Fruit fly (Drosophila melanogaster) whole organism, embryonic: ENCODE data around the gene CG5080.

ENCODE experiments used
- CG10267 ChIP-seq: fragments of 200-800 bp; sonication (Bioruptor generic); optimal IDR thresholded peaks from 2 replicates; lab custom pipeline; 2018; ENCODE audit warnings: missing biosample characterization, mild to moderate bottlenecking, missing genetic modification characterization, moderate library complexity
- CG12942 ChIP-seq: fragments of 200-800 bp; sonication (Bioruptor generic); optimal IDR thresholded peaks from 3 replicates; lab custom pipeline; 2016; ENCODE audit warnings: missing biosample characterization, missing genetic modification characterization
- CG14860 ChIP-seq: fragments of 200-800 bp; sonication (Bioruptor generic); IDR thresholded peaks from 3 replicates; pipeline ENCODE4 v1.3.6; 2022; ENCODE audit warnings: missing biosample characterization, missing genetic modification characterization; ENCODE audit not compliant: partially characterized antibody
- CG15514 ChIP-seq: fragments of 200-800 bp; sonication (Bioruptor generic); optimal IDR thresholded peaks from 3 replicates; lab custom pipeline; 2017; ENCODE audit warnings: missing biosample characterization, missing genetic modification characterization, mild to moderate bottlenecking, moderate library complexity, missing genetic modification reagents
- CG16813 ChIP-seq: fragments of 200-800 bp; sonication (Bioruptor generic); IDR thresholded peaks from 3 replicates; pipeline ENCODE4 v1.3.6; 2022; ENCODE audit warnings: missing biosample characterization, missing genetic modification characterization; ENCODE audit not compliant: partially characterized antibody
- CG2116 ChIP-seq: fragments of 200-800 bp; sonication (Bioruptor generic); optimal IDR thresholded peaks from 3 replicates; lab custom pipeline; 2018; ENCODE audit warnings: missing biosample characterization, mild to moderate bottlenecking, missing genetic modification characterization
- CG2889 ChIP-seq: fragments of 200-800 bp; sonication (Bioruptor generic); IDR thresholded peaks from 3 replicates; pipeline ENCODE4 v1.3.6; 2022; ENCODE audit warnings: missing biosample characterization, missing genetic modification characterization
- CG31365 ChIP-seq: fragments of 200-800 bp; sonication (Bioruptor generic); optimal IDR thresholded peaks from 2 replicates; lab custom pipeline; 2018; ENCODE audit warnings: missing biosample characterization, mild to moderate bottlenecking, missing genetic modification characterization
- CG33213 ChIP-seq: fragments of 200-800 bp; sonication (Bioruptor generic); optimal IDR thresholded peaks from 3 replicates; lab custom pipeline; 2016; ENCODE audit warnings: missing biosample characterization, missing genetic modification characterization
- CG34376 ChIP-seq: fragments of 200-800 bp; sonication (Bioruptor generic); optimal IDR thresholded peaks from 2 replicates; lab custom pipeline; 2018; ENCODE audit warnings: missing biosample characterization, mild to moderate bottlenecking, missing genetic modification characterization
- CG34422 ChIP-seq: fragments of 200-800 bp; sonication (Bioruptor generic); IDR thresholded peaks from 3 replicates; pipeline ENCODE4 v1.3.6; 2022; ENCODE audit warnings: missing biosample characterization, missing genetic modification characterization
- CG3847 ChIP-seq: fragments of 200-800 bp; sonication (Bioruptor generic); IDR thresholded peaks from 2 replicates; pipeline ENCODE4 v1.3.6; 2022; ENCODE audit warnings: missing biosample characterization, missing genetic modification characterization
- CG4820 ChIP-seq: fragments of 200-800 bp; sonication (Bioruptor generic); optimal IDR thresholded peaks from 3 replicates; lab custom pipeline; 2016; ENCODE audit warnings: missing biosample characterization, missing genetic modification characterization
- CG6175 ChIP-seq: fragments of 200-800 bp; sonication (Bioruptor generic); IDR thresholded peaks from 3 replicates; pipeline ENCODE4 v1.3.6; 2022; ENCODE audit warnings: missing biosample characterization, missing genetic modification characterization
- CG6683 ChIP-seq: fragments of 200-800 bp; sonication (Bioruptor generic); optimal IDR thresholded peaks from 2 replicates; lab custom pipeline; 2017; ENCODE audit warnings: missing biosample characterization, mild to moderate bottlenecking, missing genetic modification characterization, missing genetic modification reagents
- CG7928 ChIP-seq: fragments of 200-800 bp; sonication (Bioruptor generic); optimal IDR thresholded peaks from 2 replicates; lab custom pipeline; 2017; ENCODE audit warnings: missing biosample characterization, mild to moderate bottlenecking, missing genetic modification characterization
- CG8359 ChIP-seq: fragments of 200-800 bp; sonication (Bioruptor generic); optimal IDR thresholded peaks from 2 replicates; lab custom pipeline; 2017; ENCODE audit warnings: missing biosample characterization, mild to moderate bottlenecking, missing genetic modification characterization, borderline replicate concordance
- CG8478 ChIP-seq: fragments of >200 bp; optimal IDR thresholded peaks from 2 replicates; lab custom pipeline; 2018
- CG9797 ChIP-seq: fragments of 200-800 bp; sonication (Bioruptor generic); optimal IDR thresholded peaks from 3 replicates; lab custom pipeline; 2018; ENCODE audit warnings: missing biosample characterization, mild to moderate bottlenecking, missing genetic modification characterization
- CTCF ChIP-seq: fragments of 200-800 bp; sonication (Bioruptor generic); optimal IDR thresholded peaks from 2 replicates; lab custom pipeline; 2017; ENCODE audit warnings: missing biosample characterization, mild to moderate bottlenecking, missing genetic modification characterization, moderate library complexity
- Dbx ChIP-seq: fragments of 200-800 bp; sonication (Bioruptor generic); IDR thresholded peaks from 3 replicates; pipeline ENCODE4 v1.3.6; 2022; ENCODE audit warnings: missing biosample characterization, missing genetic modification characterization
- Dll ChIP-seq: fragments of 200-800 bp; sonication (Bioruptor generic); IDR thresholded peaks from 4 replicates; pipeline ENCODE4 v1.3.6; 2022; ENCODE audit warnings: missing biosample characterization, missing genetic modification characterization; ENCODE audit not compliant: partially characterized antibody
- Myb ChIP-seq: fragments of 200-800 bp; sonication (Bioruptor generic); optimal IDR thresholded peaks from 2 replicates; lab custom pipeline; 2016; ENCODE audit warnings: missing biosample characterization, missing genetic modification characterization
- Opbp ChIP-seq: fragments of 200-800 bp; sonication (Bioruptor generic); IDR thresholded peaks from 3 replicates; pipeline ENCODE4 v1.3.6; 2022; ENCODE audit warnings: missing biosample characterization, missing genetic modification characterization; ENCODE audit not compliant: partially characterized antibody
- Sry-δ ChIP-seq: fragments of 200-800 bp; sonication (Bioruptor generic); optimal IDR thresholded peaks from 2 replicates; lab custom pipeline; 2016; ENCODE audit warnings: missing biosample characterization, missing genetic modification characterization
- TFAM ChIP-seq: fragments of 200-800 bp; sonication (Bioruptor generic); optimal IDR thresholded peaks from 2 replicates; lab custom pipeline; 2017; ENCODE audit warnings: missing biosample characterization, missing genetic modification characterization, inconsistent platforms
- al ChIP-seq: fragments of 200-800 bp; sonication (Bioruptor generic); IDR thresholded peaks from 2 replicates; pipeline ENCODE4 v1.3.6; 2022; ENCODE audit warnings: missing biosample characterization, missing genetic modification characterization
- bbx ChIP-seq: fragments of 200-800 bp; sonication (Bioruptor generic); IDR thresholded peaks from 2 replicates; pipeline ENCODE4 v1.3.6; 2022; ENCODE audit warnings: missing biosample characterization, missing genetic modification characterization; ENCODE audit not compliant: partially characterized antibody
- chinmo ChIP-seq: fragments of 200-800 bp; sonication (Bioruptor generic); IDR thresholded peaks from 4 replicates; pipeline ENCODE4 v1.3.6; 2022; ENCODE audit warnings: missing biosample characterization, missing genetic modification characterization; ENCODE audit not compliant: partially characterized antibody
- chn ChIP-seq: fragments of 200-800 bp; sonication (Bioruptor generic); optimal IDR thresholded peaks from 2 replicates; lab custom pipeline; 2016; ENCODE audit warnings: missing biosample characterization, missing genetic modification characterization
- ci ChIP-seq: fragments of 200-800 bp; sonication (Bioruptor generic); IDR thresholded peaks from 3 replicates; pipeline ENCODE4 v1.3.6; 2022; ENCODE audit warnings: missing biosample characterization, missing genetic modification characterization
- dpn ChIP-seq, 2 experiments: fragments of 200-800 bp; sonication (Bioruptor generic); optimal IDR thresholded peaks; 3 replicates each; lab custom pipeline; 2016; ENCODE audit warnings: missing biosample characterization in 2 of 2, missing genetic modification characterization in 2 of 2
- fd96Cb ChIP-seq: fragments of 200-800 bp; sonication (Bioruptor generic); optimal IDR thresholded peaks from 2 replicates; lab custom pipeline; 2018; ENCODE audit warnings: missing biosample characterization, mild to moderate bottlenecking, missing genetic modification characterization, moderate library complexity
- fu2 ChIP-seq: fragments of 200-800 bp; sonication (Bioruptor generic); optimal IDR thresholded peaks from 2 replicates; lab custom pipeline; 2016; ENCODE audit warnings: missing biosample characterization, missing genetic modification characterization
- gfzf ChIP-seq: fragments of 200-800 bp; sonication (Bioruptor generic); optimal IDR thresholded peaks from 2 replicates; lab custom pipeline; 2016; ENCODE audit warnings: missing biosample characterization, mild to moderate bottlenecking, missing genetic modification characterization, moderate library complexity
- gro ChIP-seq: fragments of 200-800 bp; sonication (Bioruptor generic); optimal IDR thresholded peaks from 2 replicates; lab custom pipeline; 2016; ENCODE audit warnings: missing biosample characterization, missing genetic modification characterization
- hb ChIP-seq: fragments of 200-800 bp; sonication (Bioruptor generic); IDR thresholded peaks from 3 replicates; pipeline ENCODE4 v1.3.6; 2022; ENCODE audit warnings: missing biosample characterization, missing genetic modification characterization; ENCODE audit not compliant: partially characterized antibody
- hbn ChIP-seq: fragments of 200-800 bp; sonication (Bioruptor generic); IDR thresholded peaks from 2 replicates; pipeline ENCODE4 v1.3.6; 2022; ENCODE audit warnings: missing biosample characterization, missing genetic modification characterization; ENCODE audit not compliant: partially characterized antibody
- her ChIP-seq: fragments of 200-800 bp; sonication (Bioruptor generic); optimal IDR thresholded peaks from 2 replicates; lab custom pipeline; 2016; ENCODE audit warnings: missing biosample characterization, missing genetic modification characterization
- odd ChIP-seq: fragments of 200-800 bp; sonication (Bioruptor generic); optimal IDR thresholded peaks from 2 replicates; lab custom pipeline; 2017; ENCODE audit warnings: missing biosample characterization, mild to moderate bottlenecking, missing genetic modification characterization
- p53 ChIP-seq: fragments of 200-800 bp; sonication (Bioruptor generic); optimal IDR thresholded peaks from 2 replicates; lab custom pipeline; 2016; ENCODE audit warnings: missing biosample characterization, missing genetic modification characterization
- pb ChIP-seq: fragments of 200-800 bp; sonication (Bioruptor generic); optimal IDR thresholded peaks from 3 replicates; lab custom pipeline; 2016; ENCODE audit warnings: missing biosample characterization, missing genetic modification characterization
- pho ChIP-seq: fragments of 200-800 bp; sonication (Bioruptor generic); optimal IDR thresholded peaks from 2 replicates; lab custom pipeline; 2016; ENCODE audit warnings: missing biosample characterization, missing genetic modification characterization
- row ChIP-seq: fragments of 200-800 bp; sonication (Bioruptor generic); IDR thresholded peaks from 3 replicates; pipeline ENCODE4 v1.3.6; 2022; ENCODE audit warnings: missing biosample characterization, missing genetic modification characterization
- schlank ChIP-seq: fragments of 200-800 bp; sonication (Bioruptor generic); optimal IDR thresholded peaks from 2 replicates; lab custom pipeline; 2018; ENCODE audit warnings: missing biosample characterization, mild to moderate bottlenecking, missing genetic modification characterization
- sna ChIP-seq: fragments of 200-800 bp; sonication (Bioruptor generic); IDR thresholded peaks from 2 replicates; pipeline ENCODE4 v1.3.6; 2022; ENCODE audit warnings: missing biosample characterization, missing genetic modification characterization; ENCODE audit not compliant: partially characterized antibody
- vnd ChIP-seq: fragments of 200-800 bp; sonication (Bioruptor generic); IDR thresholded peaks from 3 replicates; pipeline ENCODE4 v1.3.6; 2022; ENCODE audit warnings: missing biosample characterization, missing genetic modification characterization; ENCODE audit not compliant: partially characterized antibody
- zfh2 ChIP-seq: fragments of 200-800 bp; sonication (Bioruptor generic); optimal IDR thresholded peaks from 2 replicates; lab custom pipeline; 2016; ENCODE audit warnings: missing biosample characterization, missing genetic modification characterization

The CG5080 gene

dm6 chr2L:1183799-1184198 lies 20.1 kb upstream of the CG5080 start, which contains the start of the genes CG5126 and Tgt (continued):
- TF ChIP-seq CG4820 (GFP tag; lab: Kevin White, UChicago) (no peak), CG34422 (GFP tag; lab: Robert Waterston, UW) (peak; percentile 65; the same call in 1 of the 3 replicates)

dm6 chr2L:1177522-1177921 lies 13.8 kb upstream of the CG5080 start, which contains the start of gene CG4896:
Gene CG4896 (plus strand): TSS chr2L:1177690.
- TF ChIP-seq fu2 (GFP tag; lab: Kevin White, UChicago) = peak; percentile 6
- no peak for TF ChIP-seq al (GFP tag; lab: Robert Waterston, UW)
- TF ChIP-seq pb = no peak
- TF ChIP-seq dpn (GFP tag; optimal IDR thresholded peaks at IDR 0.05; lab: Kevin White, UChicago) = peak; percentile 5 to 7
- TF ChIP-seq CG15514 (GFP tag; lab: Kevin White, UChicago) = peak; percentile 61
- TF ChIP-seq CG34376 (GFP tag; lab: Kevin White, UChicago) = peak; percentile 7
- peak; percentile 37 for TF ChIP-seq CG3847
- TF ChIP-seq CG14860 (GFP tag; lab: Robert Waterston, UW) = peak; percentile 57; the same call in 2 of the 3 replicates
- TF ChIP-seq hb (GFP tag; lab: Robert Waterston, UW) = peak; percentile 66; the same call in 2 of the 3 replicates
- TF ChIP-seq Sry-δ (GFP tag; lab: Kevin White, UChicago) = peak; percentile 74
- TF ChIP-seq chn = no peak
- peak; percentile 36; the same call in 1 of the 2 replicates for TF ChIP-seq hbn (GFP tag; lab: Robert Waterston, UW)
- no peak for TF ChIP-seq CG6175 (GFP tag; lab: Robert Waterston, UW)
- peak; percentile 20 for TF ChIP-seq her (GFP tag; lab: Kevin White, UChicago)
- peak; percentile 83 for TF ChIP-seq Opbp
- 0 out of 2 replicates have a peak, but pooled peaks have one; percentile 48 for TF ChIP-seq sna (GFP tag; lab: Robert Waterston, UW)
- 0 out of 3 replicates have a peak, but pooled peaks have one; percentile 28 for TF ChIP-seq Dbx
- peak; percentile 57 for TF ChIP-seq CG2116 (GFP tag; lab: Kevin White, UChicago)
- no peak for TF ChIP-seq CG8478
- TF ChIP-seq ci = peak; percentile 49; the same call in 1 of the 3 replicates
- TF ChIP-seq bbx (GFP tag; lab: Robert Waterston, UW) = peak; percentile 82
- peak; percentile 14 for TF ChIP-seq CG9797 (GFP tag; lab: Kevin White, UChicago)
- no peak for TF ChIP-seq odd (GFP tag; lab: Kevin White, UChicago)
- TF ChIP-seq CG33213 = peak; percentile 18
- peak; percentile 27; the same call in 1 of the 3 replicates for TF ChIP-seq row (GFP tag; lab: Robert Waterston, UW)
- no peak for TF ChIP-seq CG8359
- peak; percentile 90 for TF ChIP-seq CG7928 (GFP tag; lab: Kevin White, UChicago)
- TF ChIP-seq CG6683 (GFP tag; lab: Kevin White, UChicago) = no peak
- peak; percentile 99 for TF ChIP-seq Myb (GFP tag; lab: Kevin White, UChicago)
- no peak for TF ChIP-seq fd96Cb (tag; lab: Kevin White, UChicago)
- TF ChIP-seq gfzf = peak; percentile 40
- TF ChIP-seq CTCF (GFP tag; lab: Kevin White, UChicago) = no peak
- peak; percentile 21 for TF ChIP-seq gro (GFP tag; lab: Kevin White, UChicago)
- no peak for TF ChIP-seq schlank
- peak; percentile 61; the same call in 3 of the 4 replicates for TF ChIP-seq Dll (GFP tag; lab: Robert Waterston, UW)
- peak; percentile 38; the same call in 1 of the 3 replicates for TF ChIP-seq vnd (GFP tag; lab: Robert Waterston, UW)
- peak; percentile 55; the same call in 2 of the 3 replicates for TF ChIP-seq CG16813 (GFP tag; lab: Robert Waterston, UW)
- TF ChIP-seq p53 (GFP tag; lab: Kevin White, UChicago) = no peak
- TF ChIP-seq CG2889 (GFP tag; lab: Robert Waterston, UW) = no peak
- TF ChIP-seq CG12942 (GFP tag; lab: Kevin White, UChicago) = no peak
- TF ChIP-seq zfh2 (GFP tag; lab: Kevin White, UChicago) = peak; percentile 36
- TF ChIP-seq TFAM = no peak
- TF ChIP-seq pho = peak; percentile 18
- TF ChIP-seq chinmo (GFP tag; lab: Robert Waterston, UW) = peak; percentile 77; the same call in 1 of the 4 replicates
- TF ChIP-seq CG31365 (tag; lab: Kevin White, UChicago) = no peak
- peak; percentile 93 for TF ChIP-seq CG10267
